Fruit fly (Drosophila melanogaster) whole organism: ENCODE data around the gene LysE.

ENCODE experiments used
- CG8478 ChIP-seq: fragments of >200 bp; optimal IDR thresholded peaks from 2 replicates; lab custom pipeline; 2018; ENCODE audit warnings: inconsistent platforms
- pan ChIP-seq: fragments of >200 bp; optimal IDR thresholded peaks from 2 replicates; lab custom pipeline; 2017
- psq ChIP-seq: fragments of >200 bp; optimal IDR thresholded peaks from 2 replicates; lab custom pipeline; 2017
- usp ChIP-seq: fragments of >200 bp; optimal IDR thresholded peaks from 2 replicates; lab custom pipeline; 2017; ENCODE audit warnings: missing biosample characterization, missing genetic modification characterization, mixed read lengths

- TF ChIP-seq pan (lab: Kevin White, UChicago), result no peak
- TF ChIP-seq psq (lab: Kevin White, UChicago), result no peak
- TF ChIP-seq usp, result no peak
- TF ChIP-seq CG8478 (lab: Kevin White, UChicago), result no peak
Measured at dm6 chr3L:1188936-1189659, 23.5 kb upstream of the LysE start, which contains the start of gene CG13912.
